Fruit fly (Drosophila melanogaster): ENCODE measurements around the gene Usp30.

DNA sequence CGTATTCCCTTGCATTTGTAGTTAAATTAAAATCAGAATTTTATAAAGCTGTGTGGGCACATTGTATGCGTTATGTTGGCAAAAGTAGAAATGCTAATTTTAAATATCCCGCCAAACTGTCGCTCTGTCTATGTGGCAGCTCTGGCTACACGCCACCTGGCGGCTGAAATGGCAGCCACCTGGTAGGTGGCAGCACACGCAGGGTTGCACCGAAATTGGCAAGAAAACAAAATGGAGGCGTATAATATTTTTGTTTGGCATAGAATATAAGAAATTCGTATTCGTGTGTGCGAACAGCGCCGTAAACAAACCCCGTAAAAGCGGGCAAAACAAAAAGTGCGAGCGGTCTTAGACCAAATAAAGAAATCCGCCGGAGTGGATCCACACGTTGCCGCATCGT, 28.3 kb upstream of the Usp30 start, which contains the start of gene CG12236:
- no peak for TF ChIP-seq cnc (optimal IDR thresholded peaks at IDR 0.05)
- peak; percentile 85 for TF ChIP-seq bab1 (GFP tag; optimal IDR thresholded peaks at IDR 0.05)
- peak; percentile 63 for TF ChIP-seq CG11617 (GFP tag; optimal IDR thresholded peaks at IDR 0.05)
- TF ChIP-seq tj (GFP tag; optimal IDR thresholded peaks at IDR 0.05): peak; percentile 32
- TF ChIP-seq CG12768 (GFP tag; optimal IDR thresholded peaks at IDR 0.05): peak; percentile 50
- TF ChIP-seq CG7045 (GFP tag; optimal IDR thresholded peaks at IDR 0.05): no peak

Measured in whole organism, adult.